Worm (Caenorhabditis elegans) whole organism, L4/young adult: ENCODE results near the gene Y13C8A.1.

Experiments used
- W03F9.2 ChIP-seq: fragments of 150-350 bp; optimal IDR thresholded peaks from 2 replicates; lab custom pipeline; 2014; ENCODE audit warnings: missing biosample characterization, missing genetic modification characterization
- dao-5 ChIP-seq: sonication (generic microtip); optimal IDR thresholded peaks from 2 replicates; lab custom pipeline; 2016; ENCODE audit warnings: missing genotype, missing genetic modification characterization, moderate library complexity, missing compliant biosample characterization
- him-1 ChIP-seq: sonication (generic microtip); optimal IDR thresholded peaks from 2 replicates; lab custom pipeline; 2016; ENCODE audit warnings: missing genotype, missing genetic modification reagents, missing genetic modification characterization, missing compliant biosample characterization

The Y13C8A.1 gene

ce11 chrX:16931255-16932023, 47.9 kb downstream of the Y13C8A.1 start:
- TF ChIP-seq W03F9.2 (no peak), dao-5 (tag; lab: Kevin White, UChicago) (no peak), him-1 (tag; lab: Kevin White, UChicago) (no peak)
